Worm (Caenorhabditis elegans): ENCODE data around the gene F57C2.4.

ce11 chrII:14489407-14489806, 35.7 kb upstream of the F57C2.4 start, which contains the start of gene vnut-1:
- TF ChIP-seq ztf-23 (GFP tag; IDR thresholded peaks at IDR 0.05) (no peak), T22C8.4 (GFP tag; IDR thresholded peaks at IDR 0.05) (no peak)

All from whole organism, midembryonic.